Fruit fly (Drosophila melanogaster): ENCODE results near the gene CREG.

The CREG gene

DNA sequence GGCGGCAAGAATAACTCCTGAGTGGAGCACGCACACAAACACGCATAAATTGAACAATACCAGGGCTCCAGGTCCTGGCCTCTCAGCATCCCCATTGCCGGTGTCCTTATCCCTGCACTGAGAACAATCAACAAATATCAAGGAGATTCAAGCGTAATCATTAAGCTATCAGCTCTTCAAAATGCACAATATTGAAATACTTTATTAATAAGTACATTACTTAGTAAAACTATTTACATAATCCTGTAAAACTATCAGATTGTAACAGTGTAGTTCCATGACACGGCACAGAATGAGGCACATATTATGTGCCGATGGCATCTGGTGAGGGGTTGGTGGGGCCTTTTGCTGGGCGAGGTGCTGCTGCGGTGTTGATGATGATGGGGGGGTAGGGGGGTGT lies 23.3 kb downstream of the CREG start (continued):
- TF ChIP-seq CG4617 (GFP tag; optimal IDR thresholded peaks at IDR 0.05; ENCODE audit: borderline replicate concordance), result no peak
- TF ChIP-seq CG17186 (GFP tag; optimal IDR thresholded peaks at IDR 0.05), result no peak
- no peak for TF ChIP-seq Antp (GFP tag; optimal IDR thresholded peaks at IDR 0.05)
- no peak for TF ChIP-seq CG31441 (GFP tag; IDR thresholded peaks at IDR 0.05)
- TF ChIP-seq seq (GFP tag; IDR thresholded peaks at IDR 0.05), result no peak
- no peak for TF ChIP-seq B-H2 (GFP tag; optimal IDR thresholded peaks at IDR 0.05)
- no peak for TF ChIP-seq ro (GFP tag; IDR thresholded peaks at IDR 0.05)
- TF ChIP-seq lmd (GFP tag; IDR thresholded peaks at IDR 0.05), result no peak; the same call in 1 of the 2 replicates
- peak; percentile 49 for TF ChIP-seq CG11504 (tag; optimal IDR thresholded peaks at IDR 0.05)
- TF ChIP-seq exex (tag; optimal IDR thresholded peaks at IDR 0.05), result no peak
- TF ChIP-seq fd96Cb (tag; optimal IDR thresholded peaks at IDR 0.05), result peak; percentile 8
- TF ChIP-seq Opbp (GFP tag; IDR thresholded peaks at IDR 0.05; ENCODE audit: partially characterized antibody), result no peak
- no peak for TF ChIP-seq CG3163 (GFP tag; optimal IDR thresholded peaks at IDR 0.05)
- no peak for TF ChIP-seq NfI (GFP tag; optimal IDR thresholded peaks at IDR 0.05)
- no peak for TF ChIP-seq br (optimal IDR thresholded peaks at IDR 0.05)
- TF ChIP-seq pb (GFP tag; optimal IDR thresholded peaks at IDR 0.05), result no peak
- peak; percentile 57 for TF ChIP-seq CG2678 (tag; optimal IDR thresholded peaks at IDR 0.05)
- no peak for TF ChIP-seq NC2β (GFP tag; optimal IDR thresholded peaks at IDR 0.05)
- TF ChIP-seq CG43689 (GFP tag; IDR thresholded peaks at IDR 0.05), result no peak
- no peak for TF ChIP-seq danr (GFP tag; IDR thresholded peaks at IDR 0.05)
- no peak for TF ChIP-seq dmrt11E (tag; optimal IDR thresholded peaks at IDR 0.05)
- TF ChIP-seq Mes4 (GFP tag; optimal IDR thresholded peaks at IDR 0.05), result no peak
- TF ChIP-seq CG8359 (GFP tag; optimal IDR thresholded peaks at IDR 0.05; ENCODE audit: borderline replicate concordance), result no peak
- no peak for TF ChIP-seq CG4328 (GFP tag; optimal IDR thresholded peaks at IDR 0.05)
- TF ChIP-seq CG2202 (tag; optimal IDR thresholded peaks at IDR 0.05), result no peak
- TF ChIP-seq CG17829 (tag; optimal IDR thresholded peaks at IDR 0.05), result no peak
- TF ChIP-seq Rfx (GFP tag; IDR thresholded peaks at IDR 0.05), result peak; percentile 62
- TF ChIP-seq sd (tag; optimal IDR thresholded peaks at IDR 0.05), result no peak
- no peak for TF ChIP-seq CG4404 (GFP tag; IDR thresholded peaks at IDR 0.05)
- no peak for TF ChIP-seq CG17361 (GFP tag; IDR thresholded peaks at IDR 0.05)
- no peak for TF ChIP-seq CG6654 (GFP tag; optimal IDR thresholded peaks at IDR 0.05)
- TF ChIP-seq hbn (GFP tag; IDR thresholded peaks at IDR 0.05; ENCODE audit: partially characterized antibody), result no peak
- TF ChIP-seq yki (optimal IDR thresholded peaks at IDR 0.05), result no peak
- no peak for TF ChIP-seq CG10565 (GFP tag; optimal IDR thresholded peaks at IDR 0.05)
- no peak for TF ChIP-seq CG3726 (GFP tag; IDR thresholded peaks at IDR 0.05)
- no peak for TF ChIP-seq CG6854 (GFP tag; optimal IDR thresholded peaks at IDR 0.05)
- TF ChIP-seq CG10366 (GFP tag; IDR thresholded peaks at IDR 0.05), result no peak; the same call in 1 of the 2 replicates
- no peak for TF ChIP-seq da (GFP tag; optimal IDR thresholded peaks at IDR 0.05)
- no peak for TF ChIP-seq al (GFP tag; IDR thresholded peaks at IDR 0.05)
- TF ChIP-seq crol (GFP tag; IDR thresholded peaks at IDR 0.05), result peak; percentile 55; the same call in 1 of the 2 replicates
- TF ChIP-seq stwl (tag; optimal IDR thresholded peaks at IDR 0.05), result no peak
- no peak for TF ChIP-seq pum (GFP tag; optimal IDR thresholded peaks at IDR 0.05)
- TF ChIP-seq CG1529 (GFP tag; optimal IDR thresholded peaks at IDR 0.05), result no peak
- no peak for TF ChIP-seq hth (optimal IDR thresholded peaks at IDR 0.05)
- no peak for TF ChIP-seq Trl (optimal IDR thresholded peaks at IDR 0.05)
- TF ChIP-seq Trl (GFP tag; optimal IDR thresholded peaks at IDR 0.05), result no peak
- no peak for TF ChIP-seq az2 (GFP tag; optimal IDR thresholded peaks at IDR 0.05)
- TF ChIP-seq Taf1 (GFP tag; IDR thresholded peaks at IDR 0.05), result no peak
- no peak for TF ChIP-seq unc-4 (GFP tag; IDR thresholded peaks at IDR 0.05; ENCODE audit: partially characterized antibody)
- TF ChIP-seq CG8290 (GFP tag; optimal IDR thresholded peaks at IDR 0.05), result no peak
- peak in 1 of 2 experiments; percentile 64 for TF ChIP-seq CG8290 (tag; optimal IDR thresholded peaks at IDR 0.05)
- TF ChIP-seq pho (GFP tag; optimal IDR thresholded peaks at IDR 0.05), result no peak
- TF ChIP-seq CG3065 (GFP tag; optimal IDR thresholded peaks at IDR 0.05), result no peak
- TF ChIP-seq CG15011 (GFP tag; optimal IDR thresholded peaks at IDR 0.05), result no peak
